Fruit fly (Drosophila melanogaster): Measurements from ENCODE around the gene pho.

pho gene

dm6 chr4:1123769-1124493 lies 57.5 kb downstream of the pho start, which contains the start of gene Arf4 (continued):
- peak; percentile 30 for TF ChIP-seq trem (tag; optimal IDR thresholded peaks at IDR 0.05)
- TF ChIP-seq CG10209 (GFP tag; optimal IDR thresholded peaks at IDR 0.05): no peak

- no peak for TF ChIP-seq z (GFP tag; IDR thresholded peaks at IDR 0.05)
- no peak for TF ChIP-seq CG11504 (tag; optimal IDR thresholded peaks at IDR 0.05)
- TF ChIP-seq maf-S (GFP tag; optimal IDR thresholded peaks at IDR 0.05): no peak
- TF ChIP-seq Trl (optimal IDR thresholded peaks at IDR 0.05): no peak
- TF ChIP-seq Trl (GFP tag; optimal IDR thresholded peaks at IDR 0.05): no peak
- TF ChIP-seq CG17568 (GFP tag; optimal IDR thresholded peaks at IDR 0.05): no peak
- TF ChIP-seq Doc2 (GFP tag; IDR thresholded peaks at IDR 0.05): no peak
- no peak for TF ChIP-seq CG1832 (GFP tag; optimal IDR thresholded peaks at IDR 0.05)
- no peak for TF ChIP-seq Rx (GFP tag; IDR thresholded peaks at IDR 0.05)
- TF ChIP-seq phol (tag; optimal IDR thresholded peaks at IDR 0.05): peak; percentile 10
- TF ChIP-seq CG15269 (tag; optimal IDR thresholded peaks at IDR 0.05): no peak
- TF ChIP-seq Sry-δ (GFP tag; optimal IDR thresholded peaks at IDR 0.05): no peak
- TF ChIP-seq Rfx (GFP tag; IDR thresholded peaks at IDR 0.05): no peak
- peak; percentile 98 for TF ChIP-seq CG17802 (tag; optimal IDR thresholded peaks at IDR 0.05)
- no peak for TF ChIP-seq CG8765 (GFP tag; IDR thresholded peaks at IDR 0.05)
- no peak for TF ChIP-seq Side (GFP tag; optimal IDR thresholded peaks at IDR 0.05)
- TF ChIP-seq danr (GFP tag; IDR thresholded peaks at IDR 0.05): no peak
- TF ChIP-seq ara (GFP tag; IDR thresholded peaks at IDR 0.05): no peak
- TF ChIP-seq CG32532 (GFP tag; IDR thresholded peaks at IDR 0.05): no peak
- TF ChIP-seq run (tag; optimal IDR thresholded peaks at IDR 0.05): no peak
- no peak for TF ChIP-seq wor (GFP tag; IDR thresholded peaks at IDR 0.05)
- TF ChIP-seq ind (GFP tag; optimal IDR thresholded peaks at IDR 0.05): no peak
- peak; percentile 10 for TF ChIP-seq trem (tag; optimal IDR thresholded peaks at IDR 0.05)
- TF ChIP-seq Abd-B (GFP tag; optimal IDR thresholded peaks at IDR 0.05): no peak
- TF ChIP-seq pfk (GFP tag; optimal IDR thresholded peaks at IDR 0.05): peak; percentile 3
- TF ChIP-seq CG17186 (GFP tag; optimal IDR thresholded peaks at IDR 0.05): no peak
- peak; percentile 49 for TF ChIP-seq CG1603 (tag; optimal IDR thresholded peaks at IDR 0.05)
- TF ChIP-seq cad (GFP tag; optimal IDR thresholded peaks at IDR 0.05): no peak
- TF ChIP-seq YL-1 (GFP tag; optimal IDR thresholded peaks at IDR 0.05): peak; percentile 47
- no peak for TF ChIP-seq Ravus (GFP tag; IDR thresholded peaks at IDR 0.05)
- TF ChIP-seq bcd (GFP tag; optimal IDR thresholded peaks at IDR 0.05): no peak
- no peak for TF ChIP-seq CG14965 (GFP tag; optimal IDR thresholded peaks at IDR 0.05; ENCODE audit: borderline replicate concordance)
- TF ChIP-seq fu2 (GFP tag; optimal IDR thresholded peaks at IDR 0.05): no peak
- no peak for TF ChIP-seq CG30403 (GFP tag; optimal IDR thresholded peaks at IDR 0.05)
- TF ChIP-seq Gsc (GFP tag; IDR thresholded peaks at IDR 0.05): no peak
- TF ChIP-seq CG3838 (GFP tag; optimal IDR thresholded peaks at IDR 0.05): no peak
- TF ChIP-seq H2.0 (GFP tag; IDR thresholded peaks at IDR 0.05): no peak
- no peak for TF ChIP-seq Mad (GFP tag; optimal IDR thresholded peaks at IDR 0.05)
- TF ChIP-seq unpg (GFP tag; optimal IDR thresholded peaks at IDR 0.05): no peak
- TF ChIP-seq tin (GFP tag; optimal IDR thresholded peaks at IDR 0.05): no peak
- TF ChIP-seq da (GFP tag; optimal IDR thresholded peaks at IDR 0.05): no peak
- no peak for TF ChIP-seq wdn (GFP tag; IDR thresholded peaks at IDR 0.05)
- TF ChIP-seq CG15479 (GFP tag; optimal IDR thresholded peaks at IDR 0.05): no peak
- TF ChIP-seq tio (GFP tag; optimal IDR thresholded peaks at IDR 0.05): no peak
- no peak for TF ChIP-seq CG7556 (GFP tag; optimal IDR thresholded peaks at IDR 0.05)
- TF ChIP-seq CG10274 (GFP tag; optimal IDR thresholded peaks at IDR 0.05): no peak
Measured at dm6 chr4:1122658-1123606, 58.5 kb downstream of the pho start, which contains the start of gene Cals. Gene Cals (minus strand): TSS chr4:1123357.

Measured in whole organism, embryonic.